Fruit fly (Drosophila melanogaster) whole organism, prepupa: ENCODE measurements around the gene RanBP3.

Experiments used
- Blimp-1 ChIP-seq: fragments of 200-800 bp; sonication (Bioruptor generic); optimal IDR thresholded peaks from 3 replicates; lab custom pipeline; 2017; ENCODE audit warnings: missing biosample characterization, missing genetic modification characterization, mild to moderate bottlenecking, moderate library complexity, missing genetic modification reagents
- CG15336 ChIP-seq: fragments of 200-800 bp; sonication (Bioruptor generic); IDR thresholded peaks from 2 replicates; pipeline ENCODE4 v1.3.6; 2022; ENCODE audit warnings: missing biosample characterization, missing genetic modification characterization
- CG16779 ChIP-seq: fragments of 200-800 bp; sonication (Bioruptor generic); optimal IDR thresholded peaks from 3 replicates; lab custom pipeline; 2017; ENCODE audit warnings: missing biosample characterization, mild to moderate bottlenecking, missing genetic modification characterization
- CG31627 ChIP-seq: fragments of 200-800 bp; sonication (Bioruptor generic); optimal IDR thresholded peaks from 3 replicates; lab custom pipeline; 2016; ENCODE audit warnings: missing biosample characterization, missing genetic modification characterization
- CG3919 ChIP-seq: fragments of 200-800 bp; sonication (Bioruptor generic); optimal IDR thresholded peaks from 3 replicates; lab custom pipeline; 2016; ENCODE audit warnings: missing biosample characterization, missing genetic modification characterization
- CG6276 ChIP-seq: fragments of 200-800 bp; sonication (Bioruptor generic); optimal IDR thresholded peaks from 2 replicates; lab custom pipeline; 2017; ENCODE audit warnings: missing biosample characterization, mild to moderate bottlenecking, missing genetic modification characterization
- CG6854 ChIP-seq: fragments of 200-800 bp; sonication (Bioruptor generic); optimal IDR thresholded peaks from 2 replicates; lab custom pipeline; 2017; ENCODE audit warnings: missing biosample characterization, mild to moderate bottlenecking, missing genetic modification characterization
- CG7368 ChIP-seq: fragments of 200-800 bp; sonication (Bioruptor generic); optimal IDR thresholded peaks from 3 replicates; lab custom pipeline; 2016; ENCODE audit warnings: missing biosample characterization, missing genetic modification characterization
- CG9139 ChIP-seq: fragments of 200-800 bp; sonication (Bioruptor generic); optimal IDR thresholded peaks from 3 replicates; lab custom pipeline; 2017; ENCODE audit warnings: missing biosample characterization, mild to moderate bottlenecking, missing genetic modification characterization
- Eip75B ChIP-seq: fragments of 200-800 bp; sonication (Bioruptor generic); optimal IDR thresholded peaks from 3 replicates; lab custom pipeline; 2016; ENCODE audit warnings: missing biosample characterization, missing genetic modification characterization
- Eip78C ChIP-seq: fragments of 200-800 bp; sonication (Bioruptor generic); peaks from one replicate; lab custom pipeline; 2016; ENCODE audit warnings: missing biosample characterization, missing genetic modification characterization
- Hr39 ChIP-seq: fragments of 200-800 bp; sonication (Bioruptor generic); optimal IDR thresholded peaks from 2 replicates; lab custom pipeline; 2016; ENCODE audit warnings: missing biosample characterization, missing genetic modification characterization
- Met ChIP-seq: fragments of 200-800 bp; sonication (Bioruptor generic); optimal IDR thresholded peaks from 3 replicates; lab custom pipeline; 2016; ENCODE audit warnings: missing biosample characterization, missing genetic modification characterization
- OdsH ChIP-seq: fragments of 200-800 bp; sonication (Bioruptor generic); optimal IDR thresholded peaks from 3 replicates; lab custom pipeline; 2016; ENCODE audit warnings: missing biosample characterization, missing genetic modification characterization
- Sox102F ChIP-seq: fragments of 200-800 bp; sonication (Bioruptor generic); optimal IDR thresholded peaks from 2 replicates; lab custom pipeline; 2016; ENCODE audit warnings: missing biosample characterization, mild to moderate bottlenecking, missing genetic modification characterization
- Sox14 ChIP-seq: fragments of 200-800 bp; sonication (Bioruptor generic); optimal IDR thresholded peaks from 3 replicates; lab custom pipeline; 2016; ENCODE audit warnings: missing biosample characterization, missing genetic modification characterization
- Sox15 ChIP-seq: fragments of 200-800 bp; sonication (Bioruptor generic); optimal IDR thresholded peaks from 3 replicates; lab custom pipeline; 2016; ENCODE audit warnings: missing biosample characterization, missing genetic modification characterization
- cyc ChIP-seq: fragments of 200-800 bp; sonication (Bioruptor generic); optimal IDR thresholded peaks from 3 replicates; lab custom pipeline; 2016; ENCODE audit warnings: missing biosample characterization, missing genetic modification characterization
- eg ChIP-seq: fragments of 200-800 bp; sonication (Bioruptor generic); IDR thresholded peaks from 3 replicates; pipeline ENCODE4 v1.3.6; 2022; ENCODE audit warnings: missing biosample characterization, missing genetic modification characterization
- esn ChIP-seq: fragments of 200-800 bp; sonication (Bioruptor generic); optimal IDR thresholded peaks from 2 replicates; lab custom pipeline; 2016; ENCODE audit warnings: missing biosample characterization, mild to moderate bottlenecking, missing genetic modification characterization, moderate library complexity
- fd59A ChIP-seq: fragments of 200-800 bp; sonication (Bioruptor generic); optimal IDR thresholded peaks from 2 replicates; lab custom pipeline; 2017; ENCODE audit warnings: missing biosample characterization, mild to moderate bottlenecking, missing genetic modification characterization, missing genetic modification reagents
- lz ChIP-seq: fragments of 200-800 bp; sonication (Bioruptor generic); optimal IDR thresholded peaks from 3 replicates; lab custom pipeline; 2016; ENCODE audit warnings: missing biosample characterization, missing genetic modification characterization
- svp ChIP-seq: fragments of 200-800 bp; sonication (Bioruptor generic); peaks from one replicate; lab custom pipeline; 2016; ENCODE audit warnings: missing biosample characterization, missing genetic modification characterization
- topi ChIP-seq: fragments of 200-800 bp; sonication (Bioruptor generic); optimal IDR thresholded peaks from 3 replicates; lab custom pipeline; 2016; ENCODE audit warnings: missing biosample characterization, missing genetic modification characterization
- vri ChIP-seq: fragments of 200-800 bp; sonication (Bioruptor generic); optimal IDR thresholded peaks from 3 replicates; lab custom pipeline; 2016; ENCODE audit warnings: missing biosample characterization, mild to moderate bottlenecking, missing genetic modification characterization

Gene RanBP3

dm6 chr3R:23704383-23705033 lies 48.1 kb downstream of the RanBP3 start, which contains the start of gene Gba1b:
Gba1b (plus strand) TSS chr3R:23704804.
- TF ChIP-seq Met (GFP tag; lab: Kevin White, UChicago) (peak; percentile 21), vri (GFP tag; lab: Kevin White, UChicago) (no peak), Hr39 (peak; percentile 16), Sox14 (GFP tag; lab: Kevin White, UChicago) (peak; percentile 15), svp (GFP tag; lab: Kevin White, UChicago) (peak; percentile 96), topi (GFP tag; lab: Kevin White, UChicago) (peak; percentile 32), CG15336 (no peak), lz (GFP tag; lab: Kevin White, UChicago) (peak; percentile 8), Eip78C (peak; percentile 83), CG31627 (GFP tag; lab: Kevin White, UChicago) (peak; percentile 29), OdsH (GFP tag; lab: Kevin White, UChicago) (no peak), eg (GFP tag; lab: Robert Waterston, UW) (no peak), Sox102F (GFP tag; lab: Kevin White, UChicago) (peak; percentile 40), cyc (GFP tag; lab: Kevin White, UChicago) (peak; percentile 20)

dm6 chr3R:23702461-23702860 lies 50.2 kb downstream of the RanBP3 start, which contains the start of gene Qsox4:
Qsox4 (plus strand) TSS chr3R:23702761.
- TF ChIP-seq fd59A, result no peak
- no peak for TF ChIP-seq esn (GFP tag; lab: Kevin White, UChicago)
- no peak for TF ChIP-seq CG3919 (GFP tag; lab: Kevin White, UChicago)
- TF ChIP-seq cyc (GFP tag; lab: Kevin White, UChicago), result no peak
- TF ChIP-seq CG6854 (GFP tag; lab: Kevin White, UChicago), result no peak
- no peak for TF ChIP-seq CG6276 (GFP tag; lab: Kevin White, UChicago)
- TF ChIP-seq Blimp-1 (GFP tag; lab: Kevin White, UChicago), result no peak
- TF ChIP-seq CG7368 (GFP tag; lab: Kevin White, UChicago), result no peak
- TF ChIP-seq vri (GFP tag; lab: Kevin White, UChicago), result no peak
- no peak for TF ChIP-seq CG9139 (GFP tag; lab: Kevin White, UChicago)
- no peak for TF ChIP-seq Eip75B
- no peak for TF ChIP-seq CG16779 (tag; lab: Kevin White, UChicago)
- no peak for TF ChIP-seq Sox15 (GFP tag; lab: Kevin White, UChicago)
